Worm (Caenorhabditis elegans): ENCODE measurements around the gene tsp-20.

Gene tsp-20

DNA sequence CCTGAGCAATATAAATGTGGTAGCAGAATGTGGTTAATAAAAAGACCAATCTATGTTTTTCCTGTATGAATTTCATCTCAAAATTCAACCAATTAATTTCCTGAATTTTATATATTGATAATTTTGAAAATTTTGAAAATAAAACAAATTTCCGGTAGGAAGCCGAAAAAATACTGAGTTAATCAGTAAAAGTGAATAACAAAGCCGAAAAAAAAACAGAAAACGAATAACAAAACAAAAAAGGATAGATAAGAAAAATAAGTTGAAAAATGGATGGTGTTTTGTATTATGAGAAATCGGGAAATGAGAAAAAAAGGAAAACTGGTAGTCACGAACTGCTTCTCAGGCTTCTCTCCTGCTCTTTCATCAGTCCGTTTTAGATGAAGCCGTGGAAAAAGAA lies 39.9 kb upstream of the tsp-20 start, which contains the start of gene tmem-145:
tmem-145 (minus strand) TSS at position 101 of the 400 bp plus-strand sequence.
- TF ChIP-seq ceh-63 (GFP tag; optimal IDR thresholded peaks at IDR 0.05) = no peak
- TF ChIP-seq unc-62 (GFP tag; optimal IDR thresholded peaks at IDR 0.05) = no peak
- TF ChIP-seq mab-9 (GFP tag; IDR thresholded peaks at IDR 0.05) = no peak
- no peak for TF ChIP-seq jun-1 (tag; optimal IDR thresholded peaks at IDR 0.05)
- TF ChIP-seq elt-3 (tag; optimal IDR thresholded peaks at IDR 0.05) = no peak
- TF ChIP-seq ztf-11 (tag; optimal IDR thresholded peaks at IDR 0.05) = no peak
- no peak for TF ChIP-seq aly-2 (tag; optimal IDR thresholded peaks at IDR 0.05)
- no peak for TF ChIP-seq hpl-2 (GFP tag; optimal IDR thresholded peaks at IDR 0.05)
- no peak for TF ChIP-seq ceh-88 (GFP tag; IDR thresholded peaks at IDR 0.05)
- TF ChIP-seq sup-37 (GFP tag; optimal IDR thresholded peaks at IDR 0.05) = no peak
- no peak for TF ChIP-seq elt-2 (tag; optimal IDR thresholded peaks at IDR 0.05)
- no peak for TF ChIP-seq nhr-20 (tag; optimal IDR thresholded peaks at IDR 0.05)
- no peak for TF ChIP-seq lsy-2 (tag; optimal IDR thresholded peaks at IDR 0.05)
- no peak for TF ChIP-seq nhr-84 (tag; optimal IDR thresholded peaks at IDR 0.05)
- TF ChIP-seq nhr-237 (tag; optimal IDR thresholded peaks at IDR 0.05) = no peak
- TF ChIP-seq lin-35 (GFP tag; optimal IDR thresholded peaks at IDR 0.05) = no peak
- no peak for TF ChIP-seq skn-1 (tag; optimal IDR thresholded peaks at IDR 0.05)
- no peak for TF ChIP-seq ets-5 (GFP tag; IDR thresholded peaks at IDR 0.05)

DNA sequence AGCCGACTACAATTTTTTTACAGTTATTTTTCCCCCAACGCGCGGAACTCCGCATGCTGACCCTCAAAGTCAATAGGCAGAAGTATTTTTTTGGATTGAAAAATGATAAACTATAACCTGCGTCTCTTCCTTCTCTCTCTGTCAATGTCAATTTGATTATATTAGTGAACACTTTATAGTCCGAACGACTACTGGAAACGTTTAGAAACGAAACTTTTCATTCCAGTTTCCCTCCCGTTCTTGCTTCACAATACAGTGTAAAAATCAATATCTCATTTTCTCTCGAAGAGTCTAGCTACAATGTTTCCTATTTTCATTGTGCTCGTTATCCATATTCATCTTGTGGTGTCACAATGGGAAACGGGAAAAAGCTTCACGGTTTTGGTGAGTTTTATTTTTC lies 34.4 kb upstream of the tsp-20 start, which contains the start of gene lgc-24:
lgc-24 (plus strand) TSS at position 301 of the 400 bp plus-strand sequence.
- TF ChIP-seq ceh-88 (GFP tag; IDR thresholded peaks at IDR 0.05) = no peak
- no peak for TF ChIP-seq egl-13 (tag; optimal IDR thresholded peaks at IDR 0.05)
- no peak for TF ChIP-seq dsc-1 (tag; optimal IDR thresholded peaks at IDR 0.05)
- TF ChIP-seq lir-3 (tag; optimal IDR thresholded peaks at IDR 0.05; ENCODE audit: poor library complexity) = no peak
- TF ChIP-seq elt-3 (tag; optimal IDR thresholded peaks at IDR 0.05) = no peak
- no peak for TF ChIP-seq aha-1 (tag; optimal IDR thresholded peaks at IDR 0.05)

DNA sequence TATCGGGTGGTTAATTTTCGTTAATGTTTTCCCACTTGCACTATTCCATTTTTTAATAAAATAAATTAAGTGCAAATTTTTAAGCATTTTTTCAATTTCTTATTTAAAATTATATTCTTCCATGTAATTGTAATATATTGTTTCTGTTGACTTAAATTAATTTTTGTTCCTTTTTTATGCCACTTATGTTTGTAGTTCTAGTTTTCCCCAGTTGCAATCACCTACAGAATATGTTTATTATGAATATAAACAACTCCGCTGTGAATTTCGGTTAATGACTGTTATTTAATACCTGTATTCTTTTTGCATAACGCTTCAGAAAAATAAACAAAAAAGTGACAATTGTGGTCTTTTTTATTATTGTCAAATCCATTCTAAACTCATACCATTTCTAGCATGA lies 31.1 kb upstream of the tsp-20 start, which contains the start of gene lgc-23:
lgc-23 (plus strand) TSS at position 301 of the 400 bp plus-strand sequence.
- no peak for TF ChIP-seq lin-15B (tag; optimal IDR thresholded peaks at IDR 0.05)
- no peak for TF ChIP-seq C16A3.4 (tag; optimal IDR thresholded peaks at IDR 0.05)
- no peak for TF ChIP-seq ceh-8 (GFP tag; optimal IDR thresholded peaks at IDR 0.05)
- no peak for TF ChIP-seq unc-30 (tag; optimal IDR thresholded peaks at IDR 0.05)
- TF ChIP-seq zip-4 (GFP tag; optimal IDR thresholded peaks at IDR 0.05) = no peak
- TF ChIP-seq nhr-76 (tag; optimal IDR thresholded peaks at IDR 0.05) = no peak
- no peak for TF ChIP-seq tbx-2 (tag; optimal IDR thresholded peaks at IDR 0.05)
- TF ChIP-seq C04F5.9 (tag; optimal IDR thresholded peaks at IDR 0.05) = no peak
- no peak for TF ChIP-seq irx-1 (tag; optimal IDR thresholded peaks at IDR 0.05)
- no peak for TF ChIP-seq dpl-1 (GFP tag; optimal IDR thresholded peaks at IDR 0.05)
- TF ChIP-seq fkh-10 (GFP tag; optimal IDR thresholded peaks at IDR 0.05) = no peak
- no peak for TF ChIP-seq blmp-1 (tag; optimal IDR thresholded peaks at IDR 0.05)
- TF ChIP-seq nhr-19 (GFP tag; conservative IDR thresholded peaks at IDR 0.05) = no peak
- no peak for TF ChIP-seq fkh-4 (tag; optimal IDR thresholded peaks at IDR 0.05; ENCODE audit: borderline replicate concordance)
- TF ChIP-seq skn-1 (tag; optimal IDR thresholded peaks at IDR 0.05) = no peak

- no peak for TF ChIP-seq hlh-17 (GFP tag; optimal IDR thresholded peaks at IDR 0.05; ENCODE audit: borderline replicate concordance)
- TF ChIP-seq unc-30 (tag; optimal IDR thresholded peaks at IDR 0.05) = no peak
- no peak for TF ChIP-seq jun-1 (tag; optimal IDR thresholded peaks at IDR 0.05)
- no peak for TF ChIP-seq lin-14 (GFP tag; optimal IDR thresholded peaks at IDR 0.05)
- TF ChIP-seq lsy-2 (tag; optimal IDR thresholded peaks at IDR 0.05) = no peak
- no peak for TF ChIP-seq aha-1 (tag; optimal IDR thresholded peaks at IDR 0.05)
- no peak for TF ChIP-seq lin-15B (tag; optimal IDR thresholded peaks at IDR 0.05)
These were observed 23.1 kb upstream of the tsp-20 start, which contains the start of gene B0198.3 for ce11 chrX:12056973-12057372. Gene B0198.3 (minus strand): TSS chrX:12057073.

Data from whole organism, L1 larva.